Fruit fly (Drosophila melanogaster) whole organism: Measurements from ENCODE around the gene Hsp60B.

Experiments used
- Dll ChIP-seq: fragments of >200 bp; optimal IDR thresholded peaks from 2 replicates; lab custom pipeline; 2017
- psq ChIP-seq: fragments of >200 bp; optimal IDR thresholded peaks from 2 replicates; lab custom pipeline; 2017
- usp ChIP-seq: fragments of >200 bp; optimal IDR thresholded peaks from 2 replicates; lab custom pipeline; 2017; ENCODE audit warnings: missing biosample characterization, missing genetic modification characterization, mixed read lengths

- TF ChIP-seq psq (lab: Kevin White, UChicago) (no peak), usp (GFP tag; lab: Kevin White, UChicago) (no peak), Dll (lab: Kevin White, UChicago) (no peak)
Measured at dm6 chr2L:705216-705615, 22.9 kb upstream of the Hsp60B start.
